Worm (Caenorhabditis elegans): ENCODE results near the gene F40H6.5.
"Not testable (repeated sequence)": the region's sequence is repeated elsewhere in the genome, so short reads cannot be mapped to it uniquely, and the experiment has no call there.

DNA sequence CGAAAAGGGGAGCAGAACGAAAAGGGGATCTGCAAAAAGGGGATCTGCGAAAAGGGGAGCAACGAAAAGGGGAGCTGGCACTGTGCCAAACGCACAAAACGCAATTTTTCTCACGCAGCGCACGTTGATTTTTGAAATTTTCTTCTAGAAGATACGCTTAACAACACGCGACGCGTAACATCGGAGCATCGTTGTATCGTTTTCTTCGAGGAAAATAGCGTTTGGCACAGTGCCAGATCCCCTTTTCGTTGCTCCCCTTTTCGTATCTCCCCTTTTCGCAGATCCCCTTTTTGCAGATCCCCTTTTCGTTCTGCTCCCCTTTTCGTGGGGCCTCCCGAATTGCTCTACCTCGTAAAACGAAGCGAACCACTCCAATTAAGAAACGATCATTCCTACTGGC lies 42.6 kb downstream of the F40H6.5 start:
- TF ChIP-seq pha-4 (tag; optimal IDR thresholded peaks at IDR 0.05); nfya-1 (tag; optimal IDR thresholded peaks at IDR 0.05); pqm-1 (tag; optimal IDR thresholded peaks at IDR 0.05); gmeb-2 (tag; optimal IDR thresholded peaks at IDR 0.05); pat-9 (tag; optimal IDR thresholded peaks at IDR 0.05); ttx-3 (tag; optimal IDR thresholded peaks at IDR 0.05); fkh-6 (tag; optimal IDR thresholded peaks at IDR 0.05); ceh-19 (GFP tag; optimal IDR thresholded peaks at IDR 0.05): not testable (repeated sequence)
- peak; percentile 62 for TF ChIP-seq fax-1 (tag; optimal IDR thresholded peaks at IDR 0.05)
- TF ChIP-seq C08G9.2 (tag; optimal IDR thresholded peaks at IDR 0.05), result peak; percentile 72
- peak; percentile 50 for TF ChIP-seq F13H6.1 (tag; optimal IDR thresholded peaks at IDR 0.05)
- TF ChIP-seq tbx-2 (tag; optimal IDR thresholded peaks at IDR 0.05), result peak; percentile 76

All from whole organism, late embryonic.